Fruit fly (Drosophila melanogaster) whole organism, embryonic: ENCODE results near the gene SIFaR.

ENCODE experiments used
- Abd-B ChIP-seq: fragments of 200-800 bp; sonication (Bioruptor generic); optimal IDR thresholded peaks from 2 replicates; lab custom pipeline; 2018; ENCODE audit warnings: missing biosample characterization, mild to moderate bottlenecking, missing genetic modification characterization, moderate library complexity
- CG10431 ChIP-seq: fragments of 200-800 bp; sonication (Bioruptor generic); optimal IDR thresholded peaks from 3 replicates; lab custom pipeline; 2018; ENCODE audit warnings: missing biosample characterization, mild to moderate bottlenecking, missing genetic modification characterization
- CG11456 ChIP-seq: fragments of 200-800 bp; sonication (Bioruptor generic); IDR thresholded peaks from 3 replicates; pipeline ENCODE4 v1.3.6; 2022; ENCODE audit warnings: missing biosample characterization, missing genetic modification characterization
- CG12219 ChIP-seq: fragments of 200-800 bp; sonication (Bioruptor generic); optimal IDR thresholded peaks from 3 replicates; lab custom pipeline; 2018; ENCODE audit warnings: missing biosample characterization, mild to moderate bottlenecking, missing genetic modification characterization
- CG1233 ChIP-seq: fragments of 200-800 bp; sonication (Bioruptor generic); optimal IDR thresholded peaks from 4 replicates; lab custom pipeline; 2018; ENCODE audit warnings: missing biosample characterization, mild to moderate bottlenecking, missing genetic modification characterization
- CG12744 ChIP-seq: fragments of 200-800 bp; sonication (Bioruptor generic); optimal IDR thresholded peaks from 2 replicates; lab custom pipeline; 2016; ENCODE audit warnings: missing biosample characterization, missing genetic modification characterization
- CG12942 ChIP-seq: fragments of 200-800 bp; sonication (Bioruptor generic); optimal IDR thresholded peaks from 3 replicates; lab custom pipeline; 2016; ENCODE audit warnings: missing biosample characterization, missing genetic modification characterization
- CG14710 ChIP-seq: fragments of 200-800 bp; sonication (Bioruptor generic); optimal IDR thresholded peaks from 3 replicates; lab custom pipeline; 2019; ENCODE audit warnings: missing biosample characterization, mild to moderate bottlenecking, missing genetic modification characterization, moderate library complexity
- CG15514 ChIP-seq: fragments of 200-800 bp; sonication (Bioruptor generic); optimal IDR thresholded peaks from 3 replicates; lab custom pipeline; 2017; ENCODE audit warnings: missing biosample characterization, missing genetic modification characterization, mild to moderate bottlenecking, moderate library complexity, missing genetic modification reagents
- CG1603 ChIP-seq: fragments of 200-800 bp; sonication (Bioruptor generic); optimal IDR thresholded peaks from 2 replicates; lab custom pipeline; 2019; ENCODE audit warnings: missing biosample characterization, mild to moderate bottlenecking, missing genetic modification characterization, moderate library complexity
- CG17359 ChIP-seq: fragments of 200-800 bp; sonication (Bioruptor generic); optimal IDR thresholded peaks from 3 replicates; lab custom pipeline; 2018; ENCODE audit warnings: missing biosample characterization, mild to moderate bottlenecking, missing genetic modification characterization, moderate library complexity
- CG18476 ChIP-seq: fragments of 200-800 bp; sonication (Bioruptor generic); optimal IDR thresholded peaks from 2 replicates; lab custom pipeline; 2016; ENCODE audit warnings: missing biosample characterization, mild to moderate bottlenecking, missing genetic modification characterization
- CG2116 ChIP-seq: fragments of 200-800 bp; sonication (Bioruptor generic); optimal IDR thresholded peaks from 3 replicates; lab custom pipeline; 2018; ENCODE audit warnings: missing biosample characterization, mild to moderate bottlenecking, missing genetic modification characterization
- CG2712 ChIP-seq: fragments of 200-800 bp; optimal IDR thresholded peaks from 3 replicates; lab custom pipeline; 2019; ENCODE audit warnings: missing biosample characterization, mild to moderate bottlenecking, missing genetic modification characterization, moderate library complexity
- CG30431 ChIP-seq: fragments of 200-800 bp; sonication (Bioruptor generic); optimal IDR thresholded peaks from 2 replicates; lab custom pipeline; 2017; ENCODE audit warnings: missing biosample characterization, missing genetic modification characterization
- CG3281 ChIP-seq: fragments of 200-800 bp; sonication (Bioruptor generic); optimal IDR thresholded peaks from 3 replicates; lab custom pipeline; 2017; ENCODE audit warnings: missing biosample characterization, mild to moderate bottlenecking, missing genetic modification characterization
- CG33557 ChIP-seq: fragments of 200-800 bp; sonication (Bioruptor generic); optimal IDR thresholded peaks from 2 replicates; lab custom pipeline; 2019; ENCODE audit warnings: missing biosample characterization, mild to moderate bottlenecking, missing genetic modification characterization, moderate library complexity
- CG6813 ChIP-seq: fragments of 200-800 bp; sonication (Bioruptor generic); optimal IDR thresholded peaks from 2 replicates; lab custom pipeline; 2017; ENCODE audit warnings: missing biosample characterization, missing genetic modification characterization, mild to moderate bottlenecking, moderate library complexity, missing genetic modification reagents
- Chrac-16 ChIP-seq: fragments of 200-800 bp; sonication (Bioruptor generic); optimal IDR thresholded peaks from 3 replicates; lab custom pipeline; 2016; ENCODE audit warnings: missing biosample characterization, missing genetic modification characterization
- D ChIP-seq, 2 experiments: fragments of 200-800 bp in 1 of 2; fragments of >200 bp in 1 of 2; sonication (Bioruptor generic) in 1 of 2; optimal IDR thresholded peaks; 2 replicates in 1 of 2; 3 replicates in 1 of 2; lab custom pipeline; 2017; ENCODE audit warnings: mild to moderate bottlenecking in 1 of 2, missing biosample characterization in 1 of 2, missing genetic modification characterization in 1 of 2, missing genetic modification reagents in 1 of 2
- Drgx ChIP-seq: fragments of 200-800 bp; sonication (Bioruptor generic); IDR thresholded peaks from 2 replicates; pipeline ENCODE4 v1.3.6; 2022; ENCODE audit warnings: missing biosample characterization, missing genetic modification characterization
- HHEX ChIP-seq: fragments of 200-800 bp; sonication (Bioruptor generic); optimal IDR thresholded peaks from 3 replicates; lab custom pipeline; 2017; ENCODE audit warnings: missing biosample characterization, mild to moderate bottlenecking, missing genetic modification characterization, missing genetic modification reagents
- Hr3 ChIP-seq: fragments of 200-800 bp; sonication (Bioruptor generic); optimal IDR thresholded peaks from 3 replicates; lab custom pipeline; 2016; ENCODE audit warnings: missing biosample characterization, missing genetic modification characterization
- Hr51 ChIP-seq, 2 experiments: fragments of 200-800 bp; sonication (Bioruptor generic); optimal IDR thresholded peaks; 2 replicates in 1 of 2; 3 replicates in 1 of 2; lab custom pipeline; 2016 to 2018; ENCODE audit warnings: missing biosample characterization in 2 of 2, missing genetic modification characterization in 2 of 2, mild to moderate bottlenecking in 1 of 2, moderate library complexity in 1 of 2
- Hsf ChIP-seq: fragments of 200-800 bp; sonication (Bioruptor generic); optimal IDR thresholded peaks from 3 replicates; lab custom pipeline; 2016; ENCODE audit warnings: missing biosample characterization, missing genetic modification characterization
- Nf-YA ChIP-seq: fragments of 200-800 bp; sonication (Bioruptor generic); IDR thresholded peaks from 2 replicates; pipeline ENCODE4 v1.3.6; 2022; ENCODE audit warnings: missing biosample characterization, missing genetic modification characterization
- Pdp1 ChIP-seq, 2 experiments: fragments of 200-800 bp; sonication (Bioruptor generic); optimal IDR thresholded peaks; 3 replicates each; lab custom pipeline; 2016; ENCODE audit warnings: missing biosample characterization in 2 of 2, missing genetic modification characterization in 2 of 2, mild to moderate bottlenecking in 1 of 2, moderate library complexity in 1 of 2
- Sox100B ChIP-seq: fragments of 200-800 bp; sonication (Bioruptor generic); optimal IDR thresholded peaks from 3 replicates; lab custom pipeline; 2018; ENCODE audit warnings: missing biosample characterization, mild to moderate bottlenecking, missing genetic modification characterization
- Spps ChIP-seq: fragments of 200-800 bp; sonication (Bioruptor generic); optimal IDR thresholded peaks from 2 replicates; lab custom pipeline; 2018; ENCODE audit warnings: missing biosample characterization, mild to moderate bottlenecking, missing genetic modification characterization
- Stat92E ChIP-seq, 3 experiments: fragments of >200 bp in 2 of 3; fragments of 200-800 bp in 1 of 3; sonication (Bioruptor generic) in 1 of 3; optimal IDR thresholded peaks; 2 replicates each; lab custom pipeline; 2017 to 2019; ENCODE audit warnings: missing biosample characterization in 3 of 3, missing genetic modification characterization in 3 of 3, mild to moderate bottlenecking in 1 of 3, moderate library complexity in 1 of 3
- Xbp1 ChIP-seq: fragments of 200-800 bp; sonication (Bioruptor generic); optimal IDR thresholded peaks from 3 replicates; lab custom pipeline; 2016; ENCODE audit warnings: missing biosample characterization, mild to moderate bottlenecking, missing genetic modification characterization
- az2 ChIP-seq: fragments of 200-800 bp; sonication (Bioruptor generic); optimal IDR thresholded peaks from 3 replicates; lab custom pipeline; 2016; ENCODE audit warnings: missing biosample characterization, missing genetic modification characterization
- bab2 ChIP-seq: fragments of 200-800 bp; sonication (Bioruptor generic); optimal IDR thresholded peaks from 2 replicates; lab custom pipeline; 2016; ENCODE audit warnings: missing biosample characterization, missing genetic modification characterization
- cato ChIP-seq: fragments of 200-800 bp; sonication (Bioruptor generic); optimal IDR thresholded peaks from 2 replicates; lab custom pipeline; 2016; ENCODE audit warnings: missing biosample characterization, missing genetic modification characterization, borderline replicate concordance
- croc ChIP-seq: fragments of 200-800 bp; sonication (Bioruptor generic); conservative IDR thresholded peaks from 3 replicates; pipeline ENCODE4 v1.3.6; 2022; ENCODE audit warnings: missing biosample characterization, missing genetic modification characterization
- danr ChIP-seq: fragments of 200-800 bp; sonication (Bioruptor generic); IDR thresholded peaks from 2 replicates; pipeline ENCODE4 v1.3.6; 2022; ENCODE audit warnings: missing biosample characterization, missing genetic modification characterization
- esg ChIP-seq: fragments of 200-800 bp; sonication (Bioruptor generic); conservative IDR thresholded peaks from 2 replicates; pipeline ENCODE4 v1.3.6; 2022; ENCODE audit warnings: missing biosample characterization, missing genetic modification characterization
- gcm ChIP-seq: fragments of 200-800 bp; sonication (Bioruptor generic); optimal IDR thresholded peaks from 2 replicates; lab custom pipeline; 2019; ENCODE audit warnings: missing biosample characterization, mild to moderate bottlenecking, missing genetic modification characterization, moderate library complexity
- gem ChIP-seq: fragments of 200-800 bp; sonication (Bioruptor generic); optimal IDR thresholded peaks from 2 replicates; lab custom pipeline; 2019; ENCODE audit warnings: missing biosample characterization, mild to moderate bottlenecking, missing genetic modification characterization, moderate library complexity
- grn ChIP-seq: fragments of 200-800 bp; sonication (Bioruptor generic); optimal IDR thresholded peaks from 3 replicates; lab custom pipeline; 2017; ENCODE audit warnings: missing biosample characterization, missing genetic modification characterization
- gsb-n ChIP-seq: fragments of 200-800 bp; sonication (Bioruptor generic); optimal IDR thresholded peaks from 3 replicates; lab custom pipeline; 2018; ENCODE audit warnings: missing biosample characterization, mild to moderate bottlenecking, missing genetic modification characterization
- jigr1 ChIP-seq: fragments of 200-800 bp; sonication (Bioruptor generic); IDR thresholded peaks from 3 replicates; pipeline ENCODE4 v1.3.6; 2022; ENCODE audit warnings: missing biosample characterization, missing genetic modification characterization
- maf-S ChIP-seq: fragments of 200-800 bp; sonication (Bioruptor generic); optimal IDR thresholded peaks from 2 replicates; lab custom pipeline; 2016; ENCODE audit warnings: missing biosample characterization, missing genetic modification characterization
- phol ChIP-seq: fragments of 200-800 bp; sonication (Bioruptor generic); optimal IDR thresholded peaks from 3 replicates; lab custom pipeline; 2018; ENCODE audit warnings: missing biosample characterization, mild to moderate bottlenecking, missing genetic modification characterization, moderate library complexity
- sc ChIP-seq, 3 experiments: fragments of >200 bp in 2 of 3; fragments of 200-800 bp in 1 of 3; sonication (Bioruptor generic) in 1 of 3; optimal IDR thresholded peaks; 2 replicates in 2 of 3; 3 replicates in 1 of 3; lab custom pipeline; 2017; ENCODE audit warnings: mild to moderate bottlenecking in 1 of 3, missing biosample characterization in 1 of 3, missing genetic modification characterization in 1 of 3, missing genetic modification reagents in 1 of 3
- sd ChIP-seq: fragments of 200-800 bp; sonication (Bioruptor generic); optimal IDR thresholded peaks from 3 replicates; lab custom pipeline; 2018; ENCODE audit warnings: missing biosample characterization, mild to moderate bottlenecking, missing genetic modification characterization, moderate library complexity
- zf30C ChIP-seq: fragments of 200-800 bp; sonication (Bioruptor generic); optimal IDR thresholded peaks from 3 replicates; lab custom pipeline; 2018; ENCODE audit warnings: missing biosample characterization, mild to moderate bottlenecking, missing genetic modification characterization

The SIFaR gene

dm6 chr3R:21336797-21337244 lies 43.0 kb upstream of the SIFaR start (continued):
- TF ChIP-seq Spps (tag; lab: Kevin White, UChicago) (peak; percentile 3), CG11456 (no peak), Chrac-16 (GFP tag; lab: Kevin White, UChicago) (peak; percentile 53), CG30431 (GFP tag; lab: Kevin White, UChicago) (peak; percentile 58), Abd-B (peak; percentile 53), gsb-n (peak; percentile 57), Hsf (peak; percentile 67), CG12744 (GFP tag; lab: Kevin White, UChicago) (no peak), Stat92E (GFP tag; optimal IDR thresholded peaks at IDR 0.05; lab: Kevin White, UChicago) (peak in 1 of 3 experiments; percentile 6), CG33557 (peak; percentile 86), Drgx (GFP tag; lab: Robert Waterston, UW) (peak; percentile 25; the same call in 1 of the 2 replicates), maf-S (GFP tag; lab: Kevin White, UChicago) (no peak), CG17359 (tag; lab: Kevin White, UChicago) (peak; percentile 41), CG12942 (GFP tag; lab: Kevin White, UChicago) (peak; percentile 31), CG14710 (tag; lab: Kevin White, UChicago) (peak; percentile 76), CG12219 (GFP tag; lab: Kevin White, UChicago) (peak; percentile 19), cato (GFP tag; lab: Kevin White, UChicago) (peak; percentile 50), CG1233 (peak; percentile 31), D (optimal IDR thresholded peaks at IDR 0.05; lab: Kevin White, UChicago) (no peak), D (GFP tag; optimal IDR thresholded peaks at IDR 0.05; lab: Kevin White, UChicago) (peak; percentile 71), esg (peak; percentile 11; the same call in 1 of the 2 replicates), CG2712 (peak; percentile 78), croc (GFP tag; lab: Robert Waterston, UW) (peak; percentile 43; the same call in 1 of the 3 replicates), Xbp1 (GFP tag; lab: Kevin White, UChicago) (peak; percentile 59), Pdp1 (GFP tag; optimal IDR thresholded peaks at IDR 0.05; lab: Kevin White, UChicago) (peak; percentile 7 to 28), danr (0 out of 2 replicates have a peak, but pooled peaks have one; percentile 33), gcm (peak; percentile 44), HHEX (GFP tag; lab: Kevin White, UChicago) (peak; percentile 5), grn (GFP tag; lab: Kevin White, UChicago) (no peak), CG18476 (GFP tag; lab: Kevin White, UChicago) (peak; percentile 16), gem (tag; lab: Kevin White, UChicago) (peak; percentile 77), CG2116 (GFP tag; lab: Kevin White, UChicago) (peak; percentile 12), CG10431 (peak; percentile 3), zf30C (GFP tag; lab: Kevin White, UChicago) (peak; percentile 90), CG6813 (peak; percentile 6), bab2 (GFP tag; lab: Kevin White, UChicago) (no peak), jigr1 (no peak), Sox100B (GFP tag; lab: Kevin White, UChicago) (peak; percentile 60), az2 (GFP tag; lab: Kevin White, UChicago) (peak; percentile 63), sc (optimal IDR thresholded peaks at IDR 0.05; lab: Kevin White, UChicago) (no peak), sc (GFP tag; optimal IDR thresholded peaks at IDR 0.05; lab: Kevin White, UChicago) (peak; percentile 71), phol (tag; lab: Kevin White, UChicago) (peak; percentile 72), Hr3 (GFP tag; lab: Kevin White, UChicago) (peak; percentile 65), sd (tag; lab: Kevin White, UChicago) (no peak), Hr51 (GFP tag; optimal IDR thresholded peaks at IDR 0.05; lab: Kevin White, UChicago) (peak in 1 of 2 experiments; percentile 36), Nf-YA (GFP tag; lab: Robert Waterston, UW) (0 out of 2 replicates have a peak, but pooled peaks have one; percentile 20), CG3281 (GFP tag; lab: Kevin White, UChicago) (peak; percentile 9), CG15514 (GFP tag; lab: Kevin White, UChicago) (no peak), CG1603 (tag; lab: Kevin White, UChicago) (peak; percentile 16)
